Worm (Caenorhabditis elegans): Measurements from ENCODE around the gene C16B8.4.

ce11 chrX:4011919-4012318 is 38.5 kb upstream of the C16B8.4 start, which contains the start of gene mop-25.1:
- TF ChIP-seq ztf-11 (tag; optimal IDR thresholded peaks at IDR 0.05), result no peak
- no peak for TF ChIP-seq nfya-1 (tag; optimal IDR thresholded peaks at IDR 0.05; ENCODE audit: insufficient read depth)
- TF ChIP-seq pqm-1 (tag; optimal IDR thresholded peaks at IDR 0.05), result no peak
- no peak for TF ChIP-seq unc-62 (GFP tag; optimal IDR thresholded peaks at IDR 0.05)
- TF ChIP-seq nhr-11 (tag; optimal IDR thresholded peaks at IDR 0.05), result no peak
- TF ChIP-seq elt-2 (tag; optimal IDR thresholded peaks at IDR 0.05), result no peak
- no peak for TF ChIP-seq mdl-1 (tag; optimal IDR thresholded peaks at IDR 0.05)
- TF ChIP-seq nhr-76 (tag; optimal IDR thresholded peaks at IDR 0.05), result no peak
- TF ChIP-seq zag-1 (tag; optimal IDR thresholded peaks at IDR 0.05), result no peak
- no peak for TF ChIP-seq R02D3.7 (tag; optimal IDR thresholded peaks at IDR 0.05)
- TF ChIP-seq daf-12 (tag; optimal IDR thresholded peaks at IDR 0.05), result no peak
